Worm (Caenorhabditis elegans): ENCODE data around the gene C17G10.6.

ce11 chrII:5638059-5638458 is 35.0 kb upstream of the C17G10.6 start, which contains the start of gene F59E12.3:
- TF ChIP-seq blmp-1 (tag; optimal IDR thresholded peaks at IDR 0.05) (no peak), snpc-4 (tag; optimal IDR thresholded peaks at IDR 0.05) (no peak), hlh-1 (tag; optimal IDR thresholded peaks at IDR 0.05) (no peak), mls-2 (tag; optimal IDR thresholded peaks at IDR 0.05) (no peak), nhr-12 (tag; optimal IDR thresholded peaks at IDR 0.05) (no peak), nhr-237 (tag; optimal IDR thresholded peaks at IDR 0.05) (no peak), ztf-11 (tag; optimal IDR thresholded peaks at IDR 0.05) (no peak), lsy-2 (tag; optimal IDR thresholded peaks at IDR 0.05) (no peak), unc-120 (tag; optimal IDR thresholded peaks at IDR 0.05; ENCODE audit: poor library complexity, severe bottlenecking) (no peak), nhr-28 (tag; optimal IDR thresholded peaks at IDR 0.05) (no peak), unc-39 (tag; optimal IDR thresholded peaks at IDR 0.05) (no peak)

Measured in whole organism, mixed stage, embryonic.